Worm (Caenorhabditis elegans) whole organism, mixed stage, embryonic: ENCODE results near the gene mboa-4.

Source experiments
- M03D4.4 ChIP-seq: sonication (generic microtip); optimal IDR thresholded peaks from 2 replicates; lab custom pipeline; 2017; ENCODE audit warnings: mild to moderate bottlenecking, missing genetic modification characterization, missing compliant biosample characterization
- bed-3 ChIP-seq: fragments of 200-800 bp; sonication (Bioruptor generic); optimal IDR thresholded peaks from 3 replicates; lab custom pipeline; 2018; ENCODE audit warnings: mild to moderate bottlenecking, missing genetic modification characterization, moderate library complexity, missing compliant biosample characterization
- blmp-1 ChIP-seq: fragments of 150-350 bp; optimal IDR thresholded peaks from 2 replicates; lab custom pipeline; 2014; ENCODE audit warnings: missing biosample characterization, missing genetic modification characterization
- ceh-39 ChIP-seq: fragments of 150-350 bp; optimal IDR thresholded peaks from 2 replicates; lab custom pipeline; 2014; ENCODE audit warnings: missing biosample characterization, missing genetic modification characterization
- ceh-83 ChIP-seq: fragments of 200-800 bp; sonication (Bioruptor generic); optimal IDR thresholded peaks from 2 replicates; lab custom pipeline; 2018; ENCODE audit warnings: mild to moderate bottlenecking, missing genetic modification characterization, missing compliant biosample characterization
- ces-1 ChIP-seq: fragments of 150-350 bp; optimal IDR thresholded peaks from 2 replicates; lab custom pipeline; 2014; ENCODE audit warnings: missing biosample characterization, missing genetic modification reagents, missing genetic modification characterization
- cnd-1 ChIP-seq: fragments of 200-800 bp; sonication (Bioruptor generic); optimal IDR thresholded peaks from 2 replicates; lab custom pipeline; 2018; ENCODE audit warnings: mild to moderate bottlenecking, missing genetic modification characterization, missing compliant biosample characterization
- elt-1 ChIP-seq: sonication (generic microtip); optimal IDR thresholded peaks from 2 replicates; lab custom pipeline; 2017; ENCODE audit warnings: missing genetic modification characterization, mild to moderate bottlenecking, missing compliant biosample characterization, antibody characterized with exemption, moderate library complexity, borderline replicate concordance; ENCODE audit not compliant: insufficient read depth
- elt-3 ChIP-seq: fragments of 150-350 bp; optimal IDR thresholded peaks from 2 replicates; lab custom pipeline; 2014; ENCODE audit warnings: missing biosample characterization, missing genetic modification characterization
- flh-1 ChIP-seq: fragments of 200-800 bp; sonication (Bioruptor generic); optimal IDR thresholded peaks from 2 replicates; lab custom pipeline; 2018; ENCODE audit warnings: mild to moderate bottlenecking, missing genetic modification characterization, moderate library complexity, missing compliant biosample characterization
- hlh-1 ChIP-seq: fragments of 150-350 bp; optimal IDR thresholded peaks from 2 replicates; lab custom pipeline; 2014; ENCODE audit warnings: missing biosample characterization, missing genetic modification reagents, missing genetic modification characterization
- lin-13 ChIP-seq: fragments of 150-350 bp; optimal IDR thresholded peaks from 2 replicates; lab custom pipeline; 2014; ENCODE audit warnings: missing biosample characterization, missing genetic modification characterization
- lin-32 ChIP-seq: fragments of 200-800 bp; sonication (Bioruptor generic); optimal IDR thresholded peaks from 2 replicates; lab custom pipeline; 2018; ENCODE audit warnings: mild to moderate bottlenecking, missing genetic modification characterization, missing compliant biosample characterization
- lsy-2 ChIP-seq: fragments of 150-350 bp; optimal IDR thresholded peaks from 2 replicates; lab custom pipeline; 2014; ENCODE audit warnings: missing biosample characterization, missing genetic modification characterization
- mab-5 ChIP-seq: fragments of 150-350 bp; optimal IDR thresholded peaks from 2 replicates; lab custom pipeline; 2014; ENCODE audit warnings: missing biosample characterization, missing genetic modification characterization
- mep-1 ChIP-seq: fragments of 150-350 bp; optimal IDR thresholded peaks from 2 replicates; lab custom pipeline; 2017; ENCODE audit warnings: missing biosample characterization, missing genetic modification reagents, missing genetic modification characterization, inconsistent platforms
- mls-2 ChIP-seq: sonication (generic microtip); optimal IDR thresholded peaks from 2 replicates; lab custom pipeline; 2016; ENCODE audit warnings: mild to moderate bottlenecking, missing genetic modification characterization, moderate library complexity, missing compliant biosample characterization
- nhr-2 ChIP-seq: fragments of 150-350 bp; optimal IDR thresholded peaks from 2 replicates; lab custom pipeline; 2014; ENCODE audit warnings: missing biosample characterization, missing genetic modification characterization
- nhr-237 ChIP-seq: fragments of 150-350 bp; optimal IDR thresholded peaks from 2 replicates; lab custom pipeline; 2014; ENCODE audit warnings: missing biosample characterization, missing genetic modification characterization
- nhr-76 ChIP-seq: sonication (generic microtip); optimal IDR thresholded peaks from 2 replicates; lab custom pipeline; 2017; ENCODE audit warnings: missing biosample characterization, missing genetic modification characterization
- pha-4 ChIP-seq: fragments of 150-350 bp; optimal IDR thresholded peaks from 2 replicates; lab custom pipeline; 2018; ENCODE audit warnings: missing biosample characterization, missing genetic modification reagents, missing genetic modification characterization
- sem-2 ChIP-seq: fragments of 200-800 bp; sonication (Bioruptor generic); optimal IDR thresholded peaks from 2 replicates; lab custom pipeline; 2018; ENCODE audit warnings: mild to moderate bottlenecking, missing genetic modification characterization, missing compliant biosample characterization
- sptf-1 ChIP-seq: sonication (generic microtip); optimal IDR thresholded peaks from 2 replicates; lab custom pipeline; 2017; ENCODE audit warnings: mild to moderate bottlenecking, missing genetic modification characterization, moderate library complexity, missing compliant biosample characterization
- unc-120 ChIP-seq: sonication (generic microtip); optimal IDR thresholded peaks from 2 replicates; lab custom pipeline; 2017; ENCODE audit warnings: missing genetic modification characterization, missing compliant biosample characterization; ENCODE audit not compliant: poor library complexity, severe bottlenecking
- unc-39 ChIP-seq: fragments of 150-350 bp; optimal IDR thresholded peaks from 2 replicates; lab custom pipeline; 2014; ENCODE audit warnings: missing biosample characterization, missing genetic modification characterization
- unc-62 ChIP-seq: fragments of 150-350 bp; optimal IDR thresholded peaks from 2 replicates; lab custom pipeline; 2014; ENCODE audit warnings: missing biosample characterization, missing genetic modification reagents, missing genetic modification characterization
- zip-8 ChIP-seq: fragments of 150-350 bp; optimal IDR thresholded peaks from 2 replicates; lab custom pipeline; 2014; ENCODE audit warnings: missing biosample characterization, missing genetic modification characterization
- ztf-11 ChIP-seq: fragments of 150-350 bp; optimal IDR thresholded peaks from 2 replicates; lab custom pipeline; 2014; ENCODE audit warnings: missing biosample characterization, missing genetic modification characterization

mboa-4 gene

DNA sequence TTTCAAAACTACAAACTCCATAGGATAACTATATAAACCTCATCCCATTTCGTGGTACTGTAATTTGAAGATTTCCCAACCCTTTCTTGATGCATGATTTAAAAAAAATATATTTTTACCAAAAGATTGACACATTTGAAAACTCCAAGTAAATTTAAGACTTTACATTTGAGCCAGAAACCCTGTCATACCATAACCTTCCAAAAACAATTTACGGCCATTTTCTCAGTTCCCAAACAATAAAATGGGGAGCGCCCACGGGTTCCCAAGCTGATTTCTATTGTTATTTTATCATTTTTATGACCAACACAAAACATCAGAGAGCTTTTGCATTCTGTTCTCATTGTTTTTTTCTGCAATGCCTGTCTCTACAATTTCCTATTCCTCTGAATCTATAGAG, 47.1 kb downstream of the mboa-4 start, which contains the start of gene clc-9:
Gene clc-9, plus strand, starts transcription at position 301 of the 400 bp plus-strand sequence.
- TF ChIP-seq nhr-237 (tag; lab: Kevin White, UChicago) (no peak), nhr-76 (tag; lab: Kevin White, UChicago) (no peak), elt-1 (tag; lab: Kevin White, UChicago) (no peak), sem-2 (GFP tag; lab: Kevin White, UChicago) (no peak), sptf-1 (tag; lab: Kevin White, UChicago) (no peak), mep-1 (tag; lab: Kevin White, UChicago) (no peak), unc-39 (tag; lab: Kevin White, UChicago) (no peak), nhr-2 (tag; lab: Kevin White, UChicago) (no peak), hlh-1 (tag; lab: Kevin White, UChicago) (no peak), blmp-1 (tag; lab: Kevin White, UChicago) (no peak), elt-3 (no peak), mls-2 (tag; lab: Kevin White, UChicago) (no peak), bed-3 (GFP tag; lab: Kevin White, UChicago) (no peak), cnd-1 (tag; lab: Kevin White, UChicago) (no peak), zip-8 (tag; lab: Kevin White, UChicago) (no peak), ceh-83 (no peak), lin-32 (no peak), M03D4.4 (no peak), flh-1 (GFP tag; lab: Kevin White, UChicago) (no peak), lsy-2 (no peak)

DNA sequence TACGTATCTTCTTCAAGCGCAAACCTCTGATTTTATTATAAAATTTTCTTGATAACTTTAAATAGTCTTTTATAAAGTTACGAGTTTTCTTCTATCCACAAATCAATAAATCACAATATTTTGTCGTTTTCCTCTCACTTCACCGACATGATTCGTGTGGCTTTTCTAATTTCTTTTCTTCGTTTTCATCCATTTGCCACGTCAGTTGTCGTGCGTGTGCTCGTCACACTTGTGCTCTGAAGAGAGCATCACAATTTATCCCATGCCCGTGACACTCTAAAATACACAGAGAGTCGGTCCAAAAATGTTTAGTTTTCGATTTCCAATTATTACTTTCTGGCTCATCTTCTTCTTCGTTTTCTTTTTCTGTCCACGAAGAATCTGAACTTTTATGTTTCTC, 47.9 kb downstream of the mboa-4 start:
- peak; percentile 75 for TF ChIP-seq hlh-1 (tag; lab: Kevin White, UChicago)
- TF ChIP-seq lin-13 (tag; lab: Kevin White, UChicago): no peak
- TF ChIP-seq, all 35 proteins: peak for 1

DNA sequence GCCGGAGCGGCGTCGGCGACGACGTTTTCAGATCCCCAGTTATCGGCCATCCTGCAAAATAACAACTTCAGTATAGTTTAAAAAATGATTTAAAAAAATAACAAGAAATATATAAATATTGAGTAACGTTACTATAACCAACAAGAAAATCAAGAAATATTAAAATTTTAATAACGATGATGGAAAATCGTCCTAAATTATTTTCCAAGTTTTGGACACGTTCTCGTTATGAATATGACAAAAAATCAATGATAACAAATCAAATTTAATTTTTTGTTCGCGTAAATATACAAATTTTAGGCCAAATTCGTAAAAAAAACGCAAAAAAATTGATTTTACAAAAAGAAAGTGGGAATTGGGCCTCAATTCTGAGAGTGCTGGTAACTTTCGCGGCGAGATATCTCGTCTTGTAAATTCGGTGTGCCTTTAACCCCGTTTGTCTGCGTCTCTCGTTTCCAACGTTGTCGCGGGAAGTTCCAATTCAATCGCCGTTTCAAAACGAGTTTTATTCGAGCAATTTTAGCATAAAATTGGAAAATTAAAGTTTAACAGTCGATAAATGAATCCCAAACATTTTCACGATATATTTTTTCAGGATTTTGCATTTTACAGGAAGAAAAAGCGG, 48.7 kb downstream of the mboa-4 start, which contains the start of gene rps-5:
Gene rps-5, minus strand, starts transcription at position 51 of the 625 bp plus-strand sequence.
- peak; percentile 10 for TF ChIP-seq ceh-39
- TF ChIP-seq flh-1 (GFP tag; lab: Kevin White, UChicago): no peak
- peak; percentile 82 for TF ChIP-seq ces-1 (GFP tag; lab: Kevin White, UChicago)
- peak; percentile 76 for TF ChIP-seq lsy-2
- TF ChIP-seq hlh-1 (tag; lab: Kevin White, UChicago): peak; percentile 37
- TF ChIP-seq lin-13 (tag; lab: Kevin White, UChicago): peak; percentile 58
- TF ChIP-seq unc-62 (GFP tag; lab: Kevin White, UChicago): no peak
- no peak for TF ChIP-seq sem-2 (GFP tag; lab: Kevin White, UChicago)
- peak; percentile 41 for TF ChIP-seq pha-4 (tag; lab: Kevin White, UChicago)
- no peak for TF ChIP-seq unc-39 (tag; lab: Kevin White, UChicago)
- peak; percentile 33 for TF ChIP-seq nhr-237 (tag; lab: Kevin White, UChicago)
- peak; percentile 41 for TF ChIP-seq mep-1 (tag; lab: Kevin White, UChicago)
- TF ChIP-seq ztf-11 (tag; lab: Kevin White, UChicago): no peak

DNA sequence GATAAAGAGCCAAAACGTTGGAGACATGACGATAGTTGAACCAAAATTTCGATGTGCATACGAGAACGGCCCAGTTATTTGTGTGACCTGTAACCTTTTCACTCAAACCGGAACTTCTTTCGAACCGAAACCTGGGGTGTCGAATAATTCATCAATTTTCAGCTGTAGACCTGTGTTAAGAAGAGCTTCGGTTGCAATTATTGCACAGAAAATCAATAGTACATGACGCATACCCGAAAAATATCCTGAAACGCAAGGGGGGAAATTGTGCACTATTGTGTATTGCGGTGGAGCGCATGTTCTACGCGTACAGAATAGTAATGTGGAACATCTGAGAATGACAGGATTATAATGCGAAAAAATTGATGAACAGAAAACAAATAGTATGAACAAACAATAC, 50.0 kb downstream of the mboa-4 start, which contains the start of gene pigk-1:
Gene pigk-1, minus strand, starts transcription at position 248 of the 400 bp plus-strand sequence.
- no peak for TF ChIP-seq M03D4.4
- no peak for TF ChIP-seq nhr-2 (tag; lab: Kevin White, UChicago)
- no peak for TF ChIP-seq elt-3
- TF ChIP-seq unc-120 (tag; lab: Kevin White, UChicago): no peak
- TF ChIP-seq lin-13 (tag; lab: Kevin White, UChicago): no peak
- no peak for TF ChIP-seq mab-5
- TF ChIP-seq, all 35 proteins: peak for 0
